Worm (Caenorhabditis elegans) whole organism, young adult: ENCODE measurements around the gene R07H5.16.

Experiments
- B0261.1 ChIP-seq: sonication (generic microtip); optimal IDR thresholded peaks from 2 replicates; lab custom pipeline; 2016; ENCODE audit warnings: mild to moderate bottlenecking, missing genetic modification characterization, moderate library complexity, missing compliant biosample characterization
- D2030.7 ChIP-seq: fragments of 200-800 bp; sonication (Bioruptor generic); IDR thresholded peaks from 2 replicates; pipeline ENCODE4 v1.3.6; 2022; ENCODE audit warnings: missing genetic modification reagents, missing genetic modification characterization, missing compliant biosample characterization
- F33H1.4 ChIP-seq: fragments of 200-800 bp; sonication (Bioruptor generic); IDR thresholded peaks from 2 replicates; pipeline ENCODE4 v1.3.6; 2022; ENCODE audit warnings: missing genetic modification reagents, missing genetic modification characterization, missing compliant biosample characterization
- F37B4.10 ChIP-seq: fragments of 200-800 bp; sonication (Bioruptor generic); IDR thresholded peaks from 2 replicates; pipeline ENCODE4 v1.3.6; 2022; ENCODE audit warnings: missing genetic modification characterization, missing compliant biosample characterization
- Y53G8AR.9 ChIP-seq: fragments of 200-800 bp; sonication (Bioruptor generic); conservative IDR thresholded peaks from 2 replicates; pipeline ENCODE4 v1.3.6; 2022; ENCODE audit warnings: missing genetic modification reagents, missing genetic modification characterization, missing compliant biosample characterization
- Y56A3A.18 ChIP-seq: fragments of 200-800 bp; sonication (Bioruptor generic); IDR thresholded peaks from 2 replicates; pipeline ENCODE4 v1.3.6; 2022; ENCODE audit warnings: missing genetic modification reagents, missing genetic modification characterization, missing compliant biosample characterization
- Y95B8A.8 ChIP-seq: fragments of 200-800 bp; sonication (Bioruptor generic); IDR thresholded peaks from 2 replicates; pipeline ENCODE4 v1.3.6; 2022; ENCODE audit warnings: missing genetic modification reagents, missing genetic modification characterization, missing compliant biosample characterization
- athp-1 ChIP-seq: sonication (generic microtip); optimal IDR thresholded peaks from 2 replicates; lab custom pipeline; 2017; ENCODE audit warnings: mild to moderate bottlenecking, missing genetic modification characterization, missing compliant biosample characterization
- attf-3 ChIP-seq: fragments of 200-800 bp; sonication (Bioruptor generic); conservative IDR thresholded peaks from 2 replicates; pipeline ENCODE4 v1.3.6; 2022; ENCODE audit warnings: missing genetic modification reagents, missing genetic modification characterization, missing compliant biosample characterization
- ccch-3 ChIP-seq: fragments of 200-800 bp; sonication (Bioruptor generic); optimal IDR thresholded peaks from 2 replicates; lab custom pipeline; 2018; ENCODE audit warnings: mild to moderate bottlenecking, missing genetic modification characterization, missing compliant biosample characterization
- ceh-100 ChIP-seq: fragments of 200-800 bp; sonication (Bioruptor generic); IDR thresholded peaks from 2 replicates; pipeline ENCODE4 v1.3.6; 2022; ENCODE audit warnings: missing genetic modification reagents, missing genetic modification characterization, missing compliant biosample characterization
- ceh-40 ChIP-seq: fragments of 200-800 bp; sonication (Bioruptor generic); IDR thresholded peaks from 2 replicates; pipeline ENCODE4 v1.3.6; 2022; ENCODE audit warnings: missing genetic modification characterization, missing compliant biosample characterization
- ceh-58 ChIP-seq: fragments of 200-800 bp; sonication (Bioruptor generic); IDR thresholded peaks from 2 replicates; pipeline ENCODE4 v1.3.6; 2022; ENCODE audit warnings: missing genetic modification characterization, missing compliant biosample characterization
- ceh-79 ChIP-seq: sonication (generic microtip); optimal IDR thresholded peaks from 2 replicates; lab custom pipeline; 2017; ENCODE audit warnings: mild to moderate bottlenecking, missing genetic modification characterization, missing compliant biosample characterization
- efl-1 ChIP-seq: fragments of 150-350 bp; optimal IDR thresholded peaks from 2 replicates; lab custom pipeline; 2014; ENCODE audit warnings: missing biosample characterization, missing genetic modification reagents, missing genetic modification characterization
- fkh-3 ChIP-seq: sonication (generic microtip); optimal IDR thresholded peaks from 2 replicates; lab custom pipeline; 2016; ENCODE audit warnings: mild to moderate bottlenecking, missing genetic modification characterization, missing compliant biosample characterization
- gei-17 ChIP-seq: fragments of 200-800 bp; sonication (Bioruptor generic); optimal IDR thresholded peaks from 2 replicates; lab custom pipeline; 2018; ENCODE audit warnings: mild to moderate bottlenecking, missing genetic modification characterization, missing compliant biosample characterization
- hmg-1.2 ChIP-seq: fragments of 200-800 bp; sonication (Bioruptor generic); IDR thresholded peaks from 2 replicates; pipeline ENCODE4 v1.3.6; 2022; ENCODE audit warnings: missing genetic modification reagents, missing genetic modification characterization, missing compliant biosample characterization
- hsf-1 ChIP-seq: fragments of 200-800 bp; sonication (Bioruptor generic); IDR thresholded peaks from 2 replicates; pipeline ENCODE4 v1.3.6; 2022; ENCODE audit warnings: missing genetic modification reagents, missing genetic modification characterization, missing compliant biosample characterization
- lin-26 ChIP-seq: fragments of 200-800 bp; sonication (Bioruptor generic); IDR thresholded peaks from 2 replicates; pipeline ENCODE4 v1.3.6; 2022; ENCODE audit warnings: missing genetic modification reagents, missing genetic modification characterization, missing compliant biosample characterization
- lin-54 ChIP-seq: fragments of 200-800 bp; sonication (Bioruptor generic); optimal IDR thresholded peaks from 2 replicates; lab custom pipeline; 2018; ENCODE audit warnings: mild to moderate bottlenecking, missing genetic modification characterization, missing compliant biosample characterization
- madf-3 ChIP-seq: fragments of 200-800 bp; sonication (Bioruptor generic); IDR thresholded peaks from 2 replicates; pipeline ENCODE4 v1.3.6; 2022; ENCODE audit warnings: missing genetic modification reagents, missing genetic modification characterization, missing compliant biosample characterization
- madf-8 ChIP-seq: fragments of 200-800 bp; sonication (Bioruptor generic); conservative IDR thresholded peaks from 2 replicates; pipeline ENCODE4 v1.3.6; 2022; ENCODE audit warnings: missing genetic modification reagents, missing genetic modification characterization, missing compliant biosample characterization
- mxl-1 ChIP-seq: sonication (generic microtip); optimal IDR thresholded peaks from 2 replicates; lab custom pipeline; 2016; ENCODE audit warnings: missing genetic modification characterization, missing compliant biosample characterization
- nhr-80 ChIP-seq: sonication (generic microtip); optimal IDR thresholded peaks from 2 replicates; lab custom pipeline; 2016; ENCODE audit warnings: missing genetic modification characterization, missing compliant biosample characterization
- rpc-1 ChIP-seq, 2 experiments: fragments of 150-350 bp in 1 of 2; sonication (generic microtip) in 1 of 2; optimal IDR thresholded peaks; 2 replicates each; lab custom pipeline; 2014 to 2018; ENCODE audit warnings: missing biosample characterization in 1 of 2, missing genetic modification characterization in 1 of 2, missing genetic modification reagents in 1 of 2, missing genotype in 1 of 2
- snpc-1.1 ChIP-seq: sonication (generic microtip); optimal IDR thresholded peaks from 2 replicates; lab custom pipeline; 2017; ENCODE audit warnings: missing genetic modification characterization, mild to moderate bottlenecking, missing compliant biosample characterization, antibody characterized with exemption, moderate library complexity, missing genotype, missing genetic modification reagents; ENCODE audit not compliant: insufficient read depth
- somi-1 ChIP-seq: fragments of 200-800 bp; sonication (Bioruptor generic); optimal IDR thresholded peaks from 2 replicates; lab custom pipeline; 2018; ENCODE audit warnings: mild to moderate bottlenecking, missing genetic modification characterization, missing compliant biosample characterization
- sptf-2 ChIP-seq: fragments of 200-800 bp; sonication (Bioruptor generic); optimal IDR thresholded peaks from 2 replicates; lab custom pipeline; 2018; ENCODE audit warnings: mild to moderate bottlenecking, missing genetic modification characterization, missing compliant biosample characterization
- tbp1 ChIP-seq: fragments of 200-800 bp; sonication (Bioruptor generic); optimal IDR thresholded peaks from 2 replicates; lab custom pipeline; 2018; ENCODE audit warnings: mild to moderate bottlenecking, missing genetic modification characterization, missing compliant biosample characterization
- tbx-9 ChIP-seq: sonication (generic microtip); optimal IDR thresholded peaks from 2 replicates; lab custom pipeline; 2016; ENCODE audit warnings: borderline replicate concordance, missing genetic modification characterization, inconsistent platforms, missing compliant biosample characterization
- unc-130 ChIP-seq: sonication (generic microtip); optimal IDR thresholded peaks from 2 replicates; lab custom pipeline; 2016; ENCODE audit warnings: missing genetic modification reagents, missing genetic modification characterization, missing compliant biosample characterization
- unc-62 ChIP-seq: fragments of 150-350 bp; optimal IDR thresholded peaks from 2 replicates; lab custom pipeline; 2014; ENCODE audit warnings: missing biosample characterization, missing genetic modification reagents, missing genetic modification characterization
- ztf-18 ChIP-seq: sonication (generic microtip); optimal IDR thresholded peaks from 2 replicates; lab custom pipeline; 2016; ENCODE audit warnings: missing genotype, mild to moderate bottlenecking, missing genetic modification characterization, missing compliant biosample characterization

R07H5.16 gene

ce11 chrIV:11229013-11229412, 29.9 kb downstream of the R07H5.16 start:
- TF ChIP-seq ceh-79 (tag; lab: Kevin White, UChicago) (no peak), lin-54 (GFP tag; lab: Kevin White, UChicago) (no peak)
- TF ChIP-seq, all 124 proteins: peak for 0

ce11 chrIV:11230069-11230468, 30.9 kb downstream of the R07H5.16 start, which contains the start of gene best-7:
best-7 (minus strand) TSS chrIV:11230307.
- TF ChIP-seq nhr-80 (tag; lab: Kevin White, UChicago) (peak; percentile 29), fkh-3 (no peak)

DNA sequence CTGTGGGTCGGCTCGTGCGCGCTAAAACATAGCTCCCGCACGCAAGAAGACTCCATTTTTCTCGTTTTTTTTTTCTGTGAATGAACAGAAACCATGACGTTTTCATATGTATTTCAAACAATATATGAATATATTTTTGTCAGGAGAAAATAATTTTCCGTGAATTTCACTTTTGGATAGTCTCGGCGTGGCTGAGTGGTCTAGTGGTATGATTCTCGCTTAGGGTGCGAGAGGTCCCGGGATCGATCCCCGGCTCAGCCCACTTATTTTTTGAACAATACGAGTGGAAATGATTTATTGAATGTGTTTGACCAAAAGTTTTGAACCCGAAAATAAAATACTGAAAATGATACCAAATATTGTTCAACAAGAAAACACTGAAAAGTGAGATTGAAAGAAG, 32.2 kb downstream of the R07H5.16 start:
- no peak for TF ChIP-seq somi-1 (GFP tag; lab: Kevin White, UChicago)
- no peak for TF ChIP-seq ztf-18 (tag; lab: Kevin White, UChicago)
- no peak for TF ChIP-seq unc-130 (GFP tag; lab: Kevin White, UChicago)
- TF ChIP-seq D2030.7 (GFP tag; lab: Robert Waterston, UW): 0 out of 2 replicates have a peak, but pooled peaks have one; percentile 9
- TF ChIP-seq tbp1 (GFP tag; lab: Kevin White, UChicago): peak; percentile 79
- no peak for TF ChIP-seq lin-26 (GFP tag; lab: Robert Waterston, UW)
- peak; percentile 13 for TF ChIP-seq B0261.1 (tag; lab: Kevin White, UChicago)
- TF ChIP-seq madf-3 (GFP tag; lab: Robert Waterston, UW): no peak
- TF ChIP-seq rpc-1 (optimal IDR thresholded peaks at IDR 0.05; lab: Kevin White, UChicago): peak; percentile 11
- TF ChIP-seq rpc-1 (tag; optimal IDR thresholded peaks at IDR 0.05; lab: Kevin White, UChicago): peak; percentile 69

ce11 chrIV:11235755-11236154, 36.6 kb downstream of the R07H5.16 start:
- no peak for TF ChIP-seq snpc-1.1 (tag; lab: Kevin White, UChicago)
- TF ChIP-seq hmg-1.2 (GFP tag; lab: Robert Waterston, UW): no peak
- TF ChIP-seq F33H1.4 (GFP tag; lab: Robert Waterston, UW): no peak
- TF ChIP-seq gei-17 (GFP tag; lab: Kevin White, UChicago): no peak
- TF ChIP-seq athp-1 (tag; lab: Kevin White, UChicago): no peak
- TF ChIP-seq efl-1 (GFP tag; lab: Kevin White, UChicago): no peak
- no peak for TF ChIP-seq unc-62 (GFP tag; lab: Kevin White, UChicago)
- no peak for TF ChIP-seq F37B4.10 (GFP tag; lab: Robert Waterston, UW)
- TF ChIP-seq madf-8 (GFP tag; lab: Robert Waterston, UW): no peak
- TF ChIP-seq sptf-2 (GFP tag; lab: Kevin White, UChicago): no peak
- TF ChIP-seq Y56A3A.18 (GFP tag; lab: Robert Waterston, UW): no peak

- TF ChIP-seq attf-3 (GFP tag; lab: Robert Waterston, UW) (no peak), ccch-3 (GFP tag; lab: Kevin White, UChicago) (no peak), hsf-1 (GFP tag; lab: Robert Waterston, UW) (no peak), ceh-40 (no peak), ceh-79 (tag; lab: Kevin White, UChicago) (no peak), ceh-100 (GFP tag; lab: Robert Waterston, UW) (no peak), mxl-1 (no peak)
Observed at ce11 chrIV:11241368-11241767, 42.2 kb downstream of the R07H5.16 start, which contains the start of gene C05C12.6. C05C12.6 (minus strand) TSS chrIV:11241468.

DNA sequence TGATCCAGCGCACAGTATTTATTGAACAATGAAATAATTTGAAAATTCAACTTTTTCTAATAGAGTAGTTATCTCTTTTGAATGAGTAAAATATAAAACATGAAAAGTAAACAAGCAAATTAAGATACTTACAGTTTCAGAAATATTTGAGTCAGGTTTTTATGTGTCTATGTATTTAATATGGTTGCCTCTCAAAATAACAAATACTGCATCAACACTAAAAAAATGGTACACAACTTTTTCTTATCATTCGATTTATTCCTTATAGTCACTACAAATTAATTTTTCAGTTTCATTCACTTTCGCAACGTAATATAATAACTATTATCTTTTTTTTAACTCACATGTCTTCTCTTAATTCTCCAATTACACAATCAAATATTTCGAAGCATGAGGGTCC, 48.3 kb downstream of the R07H5.16 start:
- TF ChIP-seq attf-3 (GFP tag; lab: Robert Waterston, UW) (no peak), Y53G8AR.9 (GFP tag; lab: Robert Waterston, UW) (no peak), ceh-58 (GFP tag; lab: Robert Waterston, UW) (no peak), tbx-9 (tag; lab: Kevin White, UChicago) (no peak), fkh-3 (no peak), Y95B8A.8 (GFP tag; lab: Robert Waterston, UW) (no peak)
